Worm (Caenorhabditis elegans) whole organism, early embryonic: ENCODE measurements around the gene cec-7.

Source experiments
- B0310.2 ChIP-seq: sonication (generic microtip); optimal IDR thresholded peaks from 2 replicates; lab custom pipeline; 2016; ENCODE audit warnings: mild to moderate bottlenecking, missing genetic modification characterization, missing compliant biosample characterization
- F13C5.2 ChIP-seq: sonication (generic microtip); optimal IDR thresholded peaks from 2 replicates; lab custom pipeline; 2017; ENCODE audit warnings: mild to moderate bottlenecking, missing genetic modification characterization, inconsistent platforms, missing compliant biosample characterization
- aly-1 ChIP-seq: sonication (generic microtip); optimal IDR thresholded peaks from 2 replicates; lab custom pipeline; 2016; ENCODE audit warnings: missing genetic modification characterization, missing compliant biosample characterization
- ama-1 ChIP-seq: fragments of 150-350 bp; optimal IDR thresholded peaks from 2 replicates; lab custom pipeline; 2014
- ceh-13 ChIP-seq: fragments of 200-800 bp; sonication (Bioruptor generic); optimal IDR thresholded peaks from 2 replicates; lab custom pipeline; 2018; ENCODE audit warnings: mild to moderate bottlenecking, missing genetic modification characterization, missing compliant biosample characterization
- ceh-36 ChIP-seq: sonication (generic microtip); optimal IDR thresholded peaks from 2 replicates; lab custom pipeline; 2016; ENCODE audit warnings: missing genetic modification characterization, inconsistent platforms, missing compliant biosample characterization
- ets-7 ChIP-seq: sonication (generic microtip); optimal IDR thresholded peaks from 2 replicates; lab custom pipeline; 2016; ENCODE audit warnings: missing genotype, missing genetic modification characterization, missing compliant biosample characterization
- flt-1 ChIP-seq: fragments of 200-800 bp; sonication (Bioruptor generic); IDR thresholded peaks from 2 replicates; pipeline ENCODE4 v1.3.6; 2022; ENCODE audit warnings: missing genetic modification characterization, missing compliant biosample characterization
- hmbx-1 ChIP-seq: sonication (generic microtip); optimal IDR thresholded peaks from 2 replicates; lab custom pipeline; 2016; ENCODE audit warnings: mild to moderate bottlenecking, missing genetic modification characterization, missing compliant biosample characterization
- hmg-4 ChIP-seq: fragments of 200-800 bp; sonication (Bioruptor generic); optimal IDR thresholded peaks from 2 replicates; lab custom pipeline; 2018; ENCODE audit warnings: mild to moderate bottlenecking, missing genetic modification characterization, missing compliant biosample characterization
- hnd-1 ChIP-seq: sonication (generic microtip); optimal IDR thresholded peaks from 2 replicates; lab custom pipeline; 2016; ENCODE audit warnings: missing genetic modification characterization, missing compliant biosample characterization
- pes-1 ChIP-seq: fragments of 200-800 bp; sonication (Bioruptor generic); IDR thresholded peaks from 2 replicates; pipeline ENCODE4 v1.3.6; 2022; ENCODE audit warnings: missing genetic modification reagents, missing genetic modification characterization, missing compliant biosample characterization
- scrt-1 ChIP-seq: fragments of 200-800 bp; sonication (Bioruptor generic); IDR thresholded peaks from 2 replicates; pipeline ENCODE4 v1.3.6; 2022; ENCODE audit warnings: missing genetic modification characterization, missing compliant biosample characterization
- sea-1 ChIP-seq: fragments of 200-800 bp; sonication (Bioruptor generic); conservative IDR thresholded peaks from 2 replicates; pipeline ENCODE4 v1.3.6; 2022; ENCODE audit warnings: missing genetic modification characterization, missing compliant biosample characterization
- tbx-11 ChIP-seq: fragments of 200-800 bp; sonication (Bioruptor generic); IDR thresholded peaks from 2 replicates; pipeline ENCODE4 v1.3.6; 2022; ENCODE audit warnings: missing genetic modification characterization, missing compliant biosample characterization
- tbx-37 ChIP-seq: fragments of 200-800 bp; sonication (Bioruptor generic); conservative IDR thresholded peaks from 2 replicates; pipeline ENCODE4 v1.3.6; 2022; ENCODE audit warnings: missing genetic modification reagents, missing genetic modification characterization, missing compliant biosample characterization
- tra-4 ChIP-seq: sonication (generic microtip); optimal IDR thresholded peaks from 2 replicates; lab custom pipeline; 2017; ENCODE audit warnings: missing genetic modification characterization, missing compliant biosample characterization

Gene cec-7

DNA sequence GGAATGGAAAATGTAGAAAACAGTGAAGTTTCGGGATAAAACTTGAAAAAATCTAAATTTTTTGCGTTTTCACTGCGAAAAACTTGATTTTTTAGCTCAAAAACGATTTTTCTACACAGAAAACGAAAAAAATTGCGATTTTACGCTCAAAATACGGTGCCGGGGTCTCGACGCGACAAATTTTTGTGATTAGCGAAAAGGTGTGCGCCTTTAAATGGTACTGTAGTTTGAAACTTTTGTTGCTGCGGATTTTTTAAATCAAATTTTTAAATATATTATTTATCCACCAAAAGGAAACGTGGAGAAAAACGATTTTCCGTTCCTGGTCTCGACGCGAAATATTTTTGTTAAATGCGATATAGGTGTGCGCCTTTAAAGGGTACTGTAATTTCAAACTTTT lies 29.8 kb upstream of the cec-7 start:
- TF ChIP-seq ets-7 (tag; lab: Kevin White, UChicago) (no peak), sea-1 (GFP tag; lab: Robert Waterston, UW) (no peak), hmbx-1 (tag; lab: Kevin White, UChicago) (no peak), F13C5.2 (tag; lab: Kevin White, UChicago) (no peak), scrt-1 (GFP tag; lab: Robert Waterston, UW) (no peak), pes-1 (GFP tag; lab: Robert Waterston, UW) (no peak), aly-1 (tag; lab: Kevin White, UChicago) (no peak), hmg-4 (no peak), hnd-1 (tag; lab: Kevin White, UChicago) (no peak), ama-1 (lab: Kevin White, UChicago) (no peak), tbx-11 (GFP tag; lab: Robert Waterston, UW) (no peak), ceh-13 (GFP tag; lab: Kevin White, UChicago) (no peak), flt-1 (no peak), ceh-36 (no peak), B0310.2 (tag; lab: Kevin White, UChicago) (no peak), tbx-37 (GFP tag; lab: Robert Waterston, UW) (no peak), tra-4 (no peak)

DNA sequence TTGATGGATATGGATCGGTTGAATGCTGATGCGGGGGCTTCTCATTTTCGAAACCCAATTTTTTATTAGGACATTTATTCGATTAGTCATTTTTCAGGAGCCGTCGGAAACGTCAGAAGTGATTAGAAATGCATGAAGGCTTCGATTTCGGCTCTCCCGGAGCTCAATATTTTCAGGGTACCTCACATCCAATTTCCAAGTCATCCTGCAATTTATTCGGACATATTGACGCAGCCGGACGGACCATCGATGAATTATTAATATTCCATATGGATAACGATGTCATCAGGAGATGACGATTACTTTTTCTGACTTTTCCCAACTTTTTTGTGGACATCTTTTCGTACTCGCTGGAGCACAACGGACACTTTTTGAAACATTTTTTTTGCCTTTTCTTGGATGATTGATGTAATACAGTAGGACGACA lies 29.2 kb upstream of the cec-7 start:
- TF ChIP-seq tra-4 (no peak), hmg-4 (no peak), ceh-13 (GFP tag; lab: Kevin White, UChicago) (no peak), scrt-1 (GFP tag; lab: Robert Waterston, UW) (no peak), hmbx-1 (tag; lab: Kevin White, UChicago) (no peak), ama-1 (lab: Kevin White, UChicago) (no peak), ceh-36 (no peak), tbx-37 (GFP tag; lab: Robert Waterston, UW) (no peak)

DNA sequence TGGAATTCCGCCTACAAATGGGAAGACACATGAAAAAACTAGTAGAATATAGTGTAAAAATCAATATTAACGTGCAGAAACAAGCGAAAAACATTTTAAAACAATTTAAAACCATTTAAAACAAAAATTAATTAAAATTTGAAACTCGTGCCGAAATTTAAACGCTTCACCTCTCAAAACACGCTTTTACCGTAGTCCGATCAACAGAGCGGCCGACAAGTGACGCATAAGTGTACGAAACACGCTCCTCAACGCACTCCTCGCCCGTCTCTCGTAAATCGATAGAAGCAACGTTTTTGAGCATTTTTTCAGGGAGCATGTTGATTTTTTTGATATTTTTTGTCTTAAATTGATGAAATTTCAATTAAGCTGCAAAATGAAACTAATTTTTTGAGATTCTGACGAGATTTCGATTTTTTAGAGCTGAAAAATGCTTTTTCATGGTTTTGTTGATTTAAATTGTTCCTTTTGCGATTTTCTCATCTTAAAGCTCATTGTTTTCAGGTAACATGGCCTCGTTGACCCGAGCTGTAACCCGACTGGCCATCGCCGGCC lies 27.7 kb upstream of the cec-7 start, which contains the start of gene cox-5A:
Gene cox-5A, plus strand, starts transcription at position 505 of the 555 bp plus-strand sequence.
- TF ChIP-seq ets-7 (tag; lab: Kevin White, UChicago) = peak; percentile 50
- TF ChIP-seq F13C5.2 (tag; lab: Kevin White, UChicago) = peak; percentile 90
- peak; percentile 18 for TF ChIP-seq hnd-1 (tag; lab: Kevin White, UChicago)
- TF ChIP-seq sea-1 (GFP tag; lab: Robert Waterston, UW) = no peak
- TF ChIP-seq B0310.2 (tag; lab: Kevin White, UChicago) = peak; percentile 65
- no peak for TF ChIP-seq ama-1 (lab: Kevin White, UChicago)
- TF ChIP-seq hmg-4 = peak; percentile 64
- TF ChIP-seq scrt-1 (GFP tag; lab: Robert Waterston, UW) = no peak
- TF ChIP-seq pes-1 (GFP tag; lab: Robert Waterston, UW) = 0 out of 2 replicates have a peak, but pooled peaks have one; percentile 41
- TF ChIP-seq flt-1 = peak; percentile 28; the same call in 1 of the 2 replicates

DNA sequence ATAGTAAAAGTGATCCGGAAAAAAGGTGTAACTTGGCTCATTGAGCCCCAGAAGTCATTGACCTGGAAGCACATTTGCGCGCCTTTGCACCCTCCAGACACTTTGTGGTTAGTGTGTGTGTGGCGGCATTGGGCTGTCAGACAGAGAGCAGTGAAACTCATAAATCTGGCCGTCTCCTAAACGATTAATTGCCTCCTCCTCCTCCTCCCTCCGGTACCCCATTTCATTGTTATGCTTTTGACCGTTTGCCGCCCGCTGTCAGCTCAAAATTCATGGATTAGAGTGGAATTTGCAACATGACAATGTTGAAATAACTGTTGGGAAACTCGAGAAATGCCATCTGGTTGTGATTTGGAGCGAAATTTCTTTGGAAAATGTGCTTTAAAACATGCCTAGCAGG lies 26.7 kb upstream of the cec-7 start:
- TF ChIP-seq B0310.2 (tag; lab: Kevin White, UChicago) (no peak), hmg-4 (no peak), scrt-1 (GFP tag; lab: Robert Waterston, UW) (no peak), tra-4 (no peak), sea-1 (GFP tag; lab: Robert Waterston, UW) (no peak), hnd-1 (tag; lab: Kevin White, UChicago) (no peak), tbx-11 (GFP tag; lab: Robert Waterston, UW) (no peak), flt-1 (no peak), ceh-13 (GFP tag; lab: Kevin White, UChicago) (no peak), hmbx-1 (tag; lab: Kevin White, UChicago) (no peak), F13C5.2 (tag; lab: Kevin White, UChicago) (no peak), ama-1 (lab: Kevin White, UChicago) (no peak), ets-7 (tag; lab: Kevin White, UChicago) (no peak), aly-1 (tag; lab: Kevin White, UChicago) (no peak), tbx-37 (GFP tag; lab: Robert Waterston, UW) (no peak), pes-1 (GFP tag; lab: Robert Waterston, UW) (no peak), ceh-36 (no peak)

DNA sequence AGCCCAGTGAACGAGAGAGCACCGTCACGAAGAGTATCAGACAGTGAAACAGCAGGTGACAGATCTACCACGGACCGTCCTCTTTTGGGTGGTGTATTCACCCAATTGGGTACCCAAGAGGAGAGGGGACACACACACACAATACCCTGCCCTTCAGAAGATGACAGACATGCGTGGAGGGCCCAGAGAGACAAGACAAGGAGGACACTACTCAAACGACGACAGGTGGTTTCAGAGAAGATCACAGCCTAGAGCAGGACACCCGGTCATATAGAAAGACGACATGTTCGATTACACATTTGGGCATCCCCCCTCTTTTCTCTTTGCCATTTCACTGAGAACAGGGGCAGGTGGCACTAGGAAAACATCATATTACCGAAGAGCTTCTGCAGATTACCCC lies 16.8 kb upstream of the cec-7 start:
- TF ChIP-seq tbx-11 (GFP tag; lab: Robert Waterston, UW) = 0 out of 2 replicates have a peak, but pooled peaks have one; percentile 44
- TF ChIP-seq sea-1 (GFP tag; lab: Robert Waterston, UW) = peak; percentile 52; the same call in 1 of the 2 replicates
- TF ChIP-seq hnd-1 (tag; lab: Kevin White, UChicago) = no peak
- TF ChIP-seq ceh-36 = no peak
- 0 out of 2 replicates have a peak, but pooled peaks have one; percentile 48 for TF ChIP-seq flt-1
- TF ChIP-seq aly-1 (tag; lab: Kevin White, UChicago) = no peak
- no peak for TF ChIP-seq ceh-13 (GFP tag; lab: Kevin White, UChicago)
- TF ChIP-seq hmg-4 = peak; percentile 64
- no peak for TF ChIP-seq B0310.2 (tag; lab: Kevin White, UChicago)

DNA sequence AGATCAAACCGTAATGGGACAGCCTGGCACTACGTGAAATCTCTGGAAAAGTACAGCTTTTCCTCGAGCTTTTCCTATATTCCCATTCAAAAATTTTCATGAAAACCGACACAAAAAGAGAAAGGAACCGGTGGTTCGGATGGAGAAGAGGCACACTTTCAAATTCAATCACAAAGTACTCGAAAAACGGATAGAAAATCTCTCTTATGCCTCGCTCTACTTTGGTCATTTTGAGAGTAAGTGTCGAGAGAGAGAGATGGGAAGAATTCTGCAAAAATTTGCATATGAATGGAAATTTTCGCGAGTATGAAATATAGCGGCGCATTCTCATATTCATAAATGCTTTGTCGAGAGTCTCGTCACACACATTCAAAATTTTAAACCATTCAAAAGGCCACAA lies 15.4 kb upstream of the cec-7 start:
- TF ChIP-seq tbx-37 (GFP tag; lab: Robert Waterston, UW) (no peak), scrt-1 (GFP tag; lab: Robert Waterston, UW) (no peak), ceh-36 (no peak), flt-1 (no peak), ama-1 (lab: Kevin White, UChicago) (no peak), sea-1 (GFP tag; lab: Robert Waterston, UW) (no peak), hnd-1 (tag; lab: Kevin White, UChicago) (no peak)

DNA sequence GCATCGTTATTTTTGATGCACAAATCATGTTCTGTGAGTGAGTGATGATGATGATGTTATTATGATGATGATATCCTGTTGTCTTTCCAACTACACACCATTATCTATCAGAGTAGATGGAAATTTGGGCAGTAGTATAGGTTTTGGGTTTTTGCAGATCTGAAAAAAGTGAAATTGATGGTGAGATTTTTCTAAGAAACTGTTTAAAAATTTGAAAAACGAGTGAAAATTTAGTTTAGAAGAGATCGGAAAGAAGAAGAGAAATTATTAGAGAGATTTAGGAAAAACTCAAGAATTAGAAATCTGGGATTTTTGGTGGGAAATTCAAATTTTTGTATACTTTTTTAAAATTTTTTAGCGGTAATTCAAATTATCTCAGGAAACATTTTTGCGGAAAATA lies 14.2 kb upstream of the cec-7 start, which contains the start of the genes Y37D8A.29 and unc-71:
Gene Y37D8A.29, minus strand, starts transcription at position 101 of the 400 bp plus-strand sequence.
Gene unc-71, minus strand, starts transcription at position 159 of the 400 bp plus-strand sequence.
- TF ChIP-seq ceh-13 (GFP tag; lab: Kevin White, UChicago) (no peak), aly-1 (tag; lab: Kevin White, UChicago) (no peak), sea-1 (GFP tag; lab: Robert Waterston, UW) (no peak), ets-7 (tag; lab: Kevin White, UChicago) (no peak), hnd-1 (tag; lab: Kevin White, UChicago) (no peak), tbx-11 (GFP tag; lab: Robert Waterston, UW) (no peak), tra-4 (no peak), flt-1 (no peak), ceh-36 (no peak), hmbx-1 (tag; lab: Kevin White, UChicago) (no peak), pes-1 (GFP tag; lab: Robert Waterston, UW) (no peak), F13C5.2 (tag; lab: Kevin White, UChicago) (no peak), hmg-4 (no peak), ama-1 (lab: Kevin White, UChicago) (no peak), scrt-1 (GFP tag; lab: Robert Waterston, UW) (no peak), tbx-37 (GFP tag; lab: Robert Waterston, UW) (no peak), B0310.2 (tag; lab: Kevin White, UChicago) (no peak)
